Fruit fly (Drosophila melanogaster) whole organism, embryonic: Measurements from ENCODE around the gene Sld5.

ENCODE experiments used
- ATbp ChIP-seq: fragments of 200-800 bp; sonication (Bioruptor generic); optimal IDR thresholded peaks from 2 replicates; lab custom pipeline; 2017; ENCODE audit warnings: missing biosample characterization, mild to moderate bottlenecking, missing genetic modification characterization, missing genetic modification reagents
- Atf-2 ChIP-seq: fragments of 200-800 bp; sonication (Bioruptor generic); optimal IDR thresholded peaks from 2 replicates; lab custom pipeline; 2016; ENCODE audit warnings: missing biosample characterization, missing genetic modification characterization
- CG10366 ChIP-seq: fragments of 200-800 bp; sonication (Bioruptor generic); IDR thresholded peaks from 2 replicates; pipeline ENCODE4 v1.3.6; 2022; ENCODE audit warnings: missing biosample characterization, missing genetic modification characterization
- CG10543 ChIP-seq: fragments of 200-800 bp; sonication (Bioruptor generic); optimal IDR thresholded peaks from 3 replicates; lab custom pipeline; 2017; ENCODE audit warnings: missing biosample characterization, mild to moderate bottlenecking, missing genetic modification characterization, moderate library complexity
- CG12219 ChIP-seq: fragments of 200-800 bp; sonication (Bioruptor generic); optimal IDR thresholded peaks from 3 replicates; lab custom pipeline; 2018; ENCODE audit warnings: missing biosample characterization, mild to moderate bottlenecking, missing genetic modification characterization
- CG12299 ChIP-seq: fragments of 200-800 bp; sonication (Bioruptor generic); optimal IDR thresholded peaks from 2 replicates; lab custom pipeline; 2018; ENCODE audit warnings: missing biosample characterization, mild to moderate bottlenecking, missing genetic modification characterization
- CG13894 ChIP-seq: fragments of 200-800 bp; sonication (Bioruptor generic); optimal IDR thresholded peaks from 3 replicates; lab custom pipeline; 2018; ENCODE audit warnings: missing biosample characterization, mild to moderate bottlenecking, missing genetic modification characterization, moderate library complexity
- CG15073 ChIP-seq: fragments of 200-800 bp; sonication (Bioruptor generic); optimal IDR thresholded peaks from 2 replicates; lab custom pipeline; 2016; ENCODE audit warnings: missing biosample characterization, missing genetic modification characterization
- CG17359 ChIP-seq: fragments of 200-800 bp; sonication (Bioruptor generic); optimal IDR thresholded peaks from 3 replicates; lab custom pipeline; 2018; ENCODE audit warnings: missing biosample characterization, mild to moderate bottlenecking, missing genetic modification characterization, moderate library complexity
- CG17612 ChIP-seq: fragments of 200-800 bp; sonication (Bioruptor generic); IDR thresholded peaks from 2 replicates; pipeline ENCODE4 v1.3.6; 2022; ENCODE audit warnings: missing biosample characterization, missing genetic modification characterization
- CG1792 ChIP-seq: fragments of 200-800 bp; sonication (Bioruptor generic); optimal IDR thresholded peaks from 2 replicates; lab custom pipeline; 2016; ENCODE audit warnings: missing biosample characterization, missing genetic modification characterization
- CG18764 ChIP-seq: fragments of 200-800 bp; sonication (Bioruptor generic); optimal IDR thresholded peaks from 3 replicates; lab custom pipeline; 2016; ENCODE audit warnings: missing biosample characterization, missing genetic modification characterization
- CG2678 ChIP-seq: fragments of 200-800 bp; sonication (Bioruptor generic); optimal IDR thresholded peaks from 3 replicates; lab custom pipeline; 2019; ENCODE audit warnings: missing biosample characterization, mild to moderate bottlenecking, missing genetic modification characterization, moderate library complexity
- CG42726 ChIP-seq: fragments of 200-800 bp; sonication (Bioruptor generic); IDR thresholded peaks from 2 replicates; pipeline ENCODE4 v1.3.6; 2022; ENCODE audit warnings: missing biosample characterization, missing genetic modification characterization; ENCODE audit not compliant: partially characterized antibody
- CG4424 ChIP-seq: fragments of 200-800 bp; sonication (Bioruptor generic); optimal IDR thresholded peaks from 3 replicates; lab custom pipeline; 2016; ENCODE audit warnings: missing biosample characterization, missing genetic modification characterization
- CG7987 ChIP-seq: fragments of 200-800 bp; sonication (Bioruptor generic); optimal IDR thresholded peaks from 2 replicates; lab custom pipeline; 2018; ENCODE audit warnings: missing biosample characterization, mild to moderate bottlenecking, missing genetic modification characterization, moderate library complexity
- CG9609 ChIP-seq: fragments of 200-800 bp; sonication (Bioruptor generic); optimal IDR thresholded peaks from 3 replicates; lab custom pipeline; 2016; ENCODE audit warnings: missing biosample characterization, missing genetic modification characterization
- Dip3 ChIP-seq: fragments of 200-800 bp; sonication (Bioruptor generic); optimal IDR thresholded peaks from 3 replicates; lab custom pipeline; 2016; ENCODE audit warnings: missing biosample characterization, missing genetic modification characterization
- HLH54F ChIP-seq: fragments of 200-800 bp; sonication (Bioruptor generic); optimal IDR thresholded peaks from 3 replicates; lab custom pipeline; 2016; ENCODE audit warnings: missing biosample characterization, missing genetic modification characterization
- Mrtf ChIP-seq: fragments of 200-800 bp; sonication (Bioruptor generic); IDR thresholded peaks from 3 replicates; pipeline ENCODE4 v1.3.6; 2022; ENCODE audit warnings: missing biosample characterization, missing genetic modification characterization
- Nf-YB ChIP-seq: fragments of 200-800 bp; sonication (Bioruptor generic); optimal IDR thresholded peaks from 3 replicates; lab custom pipeline; 2019; ENCODE audit warnings: missing biosample characterization, mild to moderate bottlenecking, missing genetic modification characterization, moderate library complexity
- Optix ChIP-seq: fragments of 200-800 bp; sonication (Bioruptor generic); IDR thresholded peaks from 3 replicates; pipeline ENCODE4 v1.3.6; 2022; ENCODE audit warnings: missing biosample characterization, missing genetic modification characterization
- Sox100B ChIP-seq: fragments of 200-800 bp; sonication (Bioruptor generic); optimal IDR thresholded peaks from 3 replicates; lab custom pipeline; 2018; ENCODE audit warnings: missing biosample characterization, mild to moderate bottlenecking, missing genetic modification characterization
- Ssrp ChIP-seq: fragments of 200-800 bp; sonication (Bioruptor generic); optimal IDR thresholded peaks from 2 replicates; lab custom pipeline; 2018; ENCODE audit warnings: missing biosample characterization, mild to moderate bottlenecking, missing genetic modification characterization, moderate library complexity
- Stat92E ChIP-seq, 3 experiments: fragments of >200 bp in 2 of 3; fragments of 200-800 bp in 1 of 3; sonication (Bioruptor generic) in 1 of 3; optimal IDR thresholded peaks; 2 replicates each; lab custom pipeline; 2017 to 2019; ENCODE audit warnings: missing biosample characterization in 3 of 3, missing genetic modification characterization in 3 of 3, mild to moderate bottlenecking in 1 of 3, moderate library complexity in 1 of 3
- Taf1 ChIP-seq: fragments of 200-800 bp; sonication (Bioruptor generic); IDR thresholded peaks from 2 replicates; pipeline ENCODE4 v1.3.6; 2022; ENCODE audit warnings: missing biosample characterization, missing genetic modification characterization
- Tbp ChIP-seq: fragments of >200 bp; optimal IDR thresholded peaks from 2 replicates; lab custom pipeline; 2018; ENCODE audit warnings: missing biosample characterization, missing genetic modification characterization
- Xbp1 ChIP-seq: fragments of 200-800 bp; sonication (Bioruptor generic); optimal IDR thresholded peaks from 3 replicates; lab custom pipeline; 2016; ENCODE audit warnings: missing biosample characterization, mild to moderate bottlenecking, missing genetic modification characterization
- abd-A ChIP-seq: fragments of 200-800 bp; sonication (Bioruptor generic); optimal IDR thresholded peaks from 3 replicates; lab custom pipeline; 2019; ENCODE audit warnings: missing biosample characterization, mild to moderate bottlenecking, missing genetic modification characterization, moderate library complexity
- ac ChIP-seq: fragments of 200-800 bp; sonication (Bioruptor generic); optimal IDR thresholded peaks from 3 replicates; lab custom pipeline; 2017; ENCODE audit warnings: missing biosample characterization, mild to moderate bottlenecking, missing genetic modification characterization
- al ChIP-seq: fragments of 200-800 bp; sonication (Bioruptor generic); IDR thresholded peaks from 2 replicates; pipeline ENCODE4 v1.3.6; 2022; ENCODE audit warnings: missing biosample characterization, missing genetic modification characterization
- aop ChIP-seq: fragments of 200-800 bp; sonication (Bioruptor generic); IDR thresholded peaks from 2 replicates; pipeline ENCODE4 v1.3.6; 2022; ENCODE audit warnings: missing biosample characterization, missing genetic modification characterization
- az2 ChIP-seq: fragments of 200-800 bp; sonication (Bioruptor generic); optimal IDR thresholded peaks from 3 replicates; lab custom pipeline; 2016; ENCODE audit warnings: missing biosample characterization, missing genetic modification characterization
- dmrt11E ChIP-seq: fragments of 200-800 bp; sonication (Bioruptor generic); optimal IDR thresholded peaks from 3 replicates; lab custom pipeline; 2018; ENCODE audit warnings: missing biosample characterization, mild to moderate bottlenecking, missing genetic modification characterization, moderate library complexity
- dysf ChIP-seq: fragments of 200-800 bp; sonication (Bioruptor generic); IDR thresholded peaks from 3 replicates; pipeline ENCODE4 v1.3.6; 2022; ENCODE audit warnings: missing biosample characterization, missing genetic modification characterization
- ems ChIP-seq: fragments of 200-800 bp; sonication (Bioruptor generic); optimal IDR thresholded peaks from 3 replicates; lab custom pipeline; 2016; ENCODE audit warnings: missing biosample characterization, missing genetic modification characterization
- ewg ChIP-seq: fragments of 200-800 bp; sonication (Bioruptor generic); optimal IDR thresholded peaks from 3 replicates; lab custom pipeline; 2017; ENCODE audit warnings: mild to moderate bottlenecking, missing biosample characterization, missing genetic modification reagents, missing genetic modification characterization
- exex ChIP-seq: fragments of 200-800 bp; sonication (Bioruptor generic); optimal IDR thresholded peaks from 4 replicates; lab custom pipeline; 2018; ENCODE audit warnings: missing biosample characterization, mild to moderate bottlenecking, missing genetic modification characterization, moderate library complexity
- fru ChIP-seq: fragments of >200 bp; optimal IDR thresholded peaks from 2 replicates; lab custom pipeline; 2017
- jumu ChIP-seq: fragments of 200-800 bp; sonication (Bioruptor generic); optimal IDR thresholded peaks from 3 replicates; lab custom pipeline; 2016; ENCODE audit warnings: missing biosample characterization, missing genetic modification characterization
- klu ChIP-seq: fragments of 200-800 bp; sonication (Bioruptor generic); IDR thresholded peaks from 2 replicates; pipeline ENCODE4 v1.3.6; 2022; ENCODE audit warnings: missing biosample characterization, missing genetic modification characterization
- nmo ChIP-seq: fragments of 200-800 bp; sonication (Bioruptor generic); optimal IDR thresholded peaks from 2 replicates; lab custom pipeline; 2018; ENCODE audit warnings: missing biosample characterization, mild to moderate bottlenecking, missing genetic modification characterization, moderate library complexity
- pfk ChIP-seq: fragments of 200-800 bp; sonication (Bioruptor generic); optimal IDR thresholded peaks from 2 replicates; lab custom pipeline; 2018; ENCODE audit warnings: missing biosample characterization, mild to moderate bottlenecking, missing genetic modification characterization, moderate library complexity
- pzg ChIP-seq: fragments of 200-800 bp; sonication (Bioruptor generic); optimal IDR thresholded peaks from 3 replicates; lab custom pipeline; 2018; ENCODE audit warnings: missing biosample characterization, mild to moderate bottlenecking, missing genetic modification characterization, moderate library complexity
- ranshi ChIP-seq: fragments of 200-800 bp; sonication (Bioruptor generic); IDR thresholded peaks from 2 replicates; pipeline ENCODE4 v1.3.6; 2022; ENCODE audit warnings: missing biosample characterization, missing genetic modification characterization
- scrt ChIP-seq: fragments of 200-800 bp; sonication (Bioruptor generic); optimal IDR thresholded peaks from 2 replicates; lab custom pipeline; 2018; ENCODE audit warnings: missing biosample characterization, mild to moderate bottlenecking, missing genetic modification characterization, moderate library complexity
- sim ChIP-seq: fragments of 200-800 bp; sonication (Bioruptor generic); IDR thresholded peaks from 2 replicates; pipeline ENCODE4 v1.3.6; 2022; ENCODE audit warnings: missing biosample characterization, missing genetic modification characterization
- sob ChIP-seq: fragments of 200-800 bp; sonication (Bioruptor generic); IDR thresholded peaks from 2 replicates; pipeline ENCODE4 v1.3.6; 2022; ENCODE audit warnings: missing biosample characterization, missing genetic modification characterization
- stc ChIP-seq: fragments of 200-800 bp; sonication (Bioruptor generic); IDR thresholded peaks from 2 replicates; pipeline ENCODE4 v1.3.6; 2022; ENCODE audit warnings: missing biosample characterization, missing genetic modification characterization
- twi ChIP-seq: fragments of 200-800 bp; optimal IDR thresholded peaks from 2 replicates; lab custom pipeline; 2019; ENCODE audit warnings: missing biosample characterization, mild to moderate bottlenecking, missing genetic modification characterization, moderate library complexity

The Sld5 gene

DNA sequence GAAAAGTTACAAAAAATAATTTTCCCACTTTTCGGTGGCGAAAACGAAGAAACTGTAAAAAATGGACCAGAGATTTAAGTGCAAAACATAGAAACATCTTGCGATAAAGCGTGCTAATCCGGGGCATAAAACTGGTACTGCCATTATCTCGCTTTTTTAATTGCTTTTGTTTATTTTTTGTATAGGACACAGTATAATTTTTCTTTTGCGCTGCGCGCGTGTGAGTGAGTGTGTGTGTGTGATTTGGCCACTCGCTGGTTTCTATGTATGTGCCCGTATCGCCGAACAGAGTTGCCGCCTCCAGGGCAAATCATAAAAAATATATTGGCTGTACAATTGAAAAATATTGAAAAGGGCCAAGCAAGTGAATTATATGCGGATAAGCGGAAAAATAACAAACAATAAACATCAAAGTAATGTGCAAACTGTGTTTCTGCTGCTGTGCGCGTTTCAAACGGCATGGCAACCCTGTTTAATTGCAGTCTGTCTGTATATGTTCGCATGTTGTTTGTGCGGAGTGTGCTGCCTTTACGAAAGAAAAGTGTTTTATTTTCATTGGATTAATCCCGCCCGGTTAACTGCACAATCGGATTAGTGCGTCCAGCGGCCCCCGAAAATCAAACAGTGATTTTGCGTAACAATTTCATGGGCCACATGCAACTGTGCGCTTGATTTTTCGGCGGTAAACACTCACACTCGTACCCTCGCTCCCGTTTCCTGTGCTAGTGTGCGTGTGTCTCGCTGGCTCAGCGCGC, 14.0 kb downstream of the Sld5 start (continued):
- peak; percentile 96 for TF ChIP-seq sob (GFP tag; lab: Robert Waterston, UW)
- peak; percentile 98 for TF ChIP-seq Xbp1 (GFP tag; lab: Kevin White, UChicago)
- TF ChIP-seq az2 (GFP tag; lab: Kevin White, UChicago), result peak; percentile 97
- TF ChIP-seq Sox100B (GFP tag; lab: Kevin White, UChicago), result peak; percentile 90
- peak; percentile 96 for TF ChIP-seq ranshi (GFP tag; lab: Robert Waterston, UW)
- TF ChIP-seq CG18764 (GFP tag; lab: Kevin White, UChicago), result peak; percentile 96
- peak; percentile 97 for TF ChIP-seq HLH54F (GFP tag; lab: Kevin White, UChicago)
- peak; percentile 97 for TF ChIP-seq CG4424 (GFP tag; lab: Kevin White, UChicago)
- TF ChIP-seq CG10543 (GFP tag; lab: Kevin White, UChicago), result peak; percentile 93
- TF ChIP-seq dmrt11E (tag; lab: Kevin White, UChicago), result peak; percentile 93
- peak; percentile 96 for TF ChIP-seq CG2678 (tag; lab: Kevin White, UChicago)
- peak; percentile 33 for TF ChIP-seq pzg (GFP tag; lab: Kevin White, UChicago)
- peak in 1 of 3 experiments; percentile 59 for TF ChIP-seq Stat92E (GFP tag; optimal IDR thresholded peaks at IDR 0.05; lab: Kevin White, UChicago)
- no peak for TF ChIP-seq CG42726 (GFP tag; lab: Robert Waterston, UW)
- peak; percentile 95 for TF ChIP-seq ATbp
- peak; percentile 77 for TF ChIP-seq CG12299 (tag; lab: Kevin White, UChicago)
- TF ChIP-seq CG13894, result no peak
- peak; percentile 94 for TF ChIP-seq al (GFP tag; lab: Robert Waterston, UW)
- no peak for TF ChIP-seq Tbp (GFP tag; lab: Kevin White, UChicago)
- peak; percentile 85 for TF ChIP-seq CG7987 (GFP tag; lab: Kevin White, UChicago)
- peak; percentile 97 for TF ChIP-seq jumu (GFP tag; lab: Kevin White, UChicago)
- peak; percentile 51 for TF ChIP-seq fru (lab: Kevin White, UChicago)
- peak; percentile 91 for TF ChIP-seq scrt (GFP tag; lab: Kevin White, UChicago)
- TF ChIP-seq nmo (GFP tag; lab: Kevin White, UChicago), result peak; percentile 96
- peak; percentile 96 for TF ChIP-seq CG17612
- peak; percentile 97 for TF ChIP-seq CG10366
- TF ChIP-seq sim, result peak; percentile 95
- peak; percentile 97 for TF ChIP-seq stc (GFP tag; lab: Robert Waterston, UW)
- peak; percentile 98 for TF ChIP-seq Atf-2
- TF ChIP-seq ac (GFP tag; lab: Kevin White, UChicago), result peak; percentile 86
- TF ChIP-seq CG15073 (GFP tag; lab: Kevin White, UChicago), result peak; percentile 83
- peak; percentile 74 for TF ChIP-seq exex (tag; lab: Kevin White, UChicago)
- TF ChIP-seq aop, result peak; percentile 92
- peak; percentile 96 for TF ChIP-seq Ssrp (tag; lab: Kevin White, UChicago)
- TF ChIP-seq ewg (GFP tag; lab: Kevin White, UChicago), result peak; percentile 93
- TF ChIP-seq Mrtf (GFP tag; lab: Robert Waterston, UW), result peak; percentile 96
- peak; percentile 96 for TF ChIP-seq CG12219
- peak; percentile 97 for TF ChIP-seq Dip3 (GFP tag; lab: Kevin White, UChicago)
- peak; percentile 91 for TF ChIP-seq Taf1 (GFP tag; lab: Robert Waterston, UW)
- peak; percentile 83 for TF ChIP-seq twi (tag; lab: Kevin White, UChicago)
- TF ChIP-seq CG1792 (GFP tag; lab: Kevin White, UChicago), result peak; percentile 95
- peak; percentile 97 for TF ChIP-seq CG9609 (GFP tag; lab: Kevin White, UChicago)
- peak; percentile 9 for TF ChIP-seq pfk (GFP tag; lab: Kevin White, UChicago)
- peak; percentile 96 for TF ChIP-seq ems
- TF ChIP-seq Nf-YB, result peak; percentile 81
- TF ChIP-seq dysf (GFP tag; lab: Robert Waterston, UW), result peak; percentile 99
- TF ChIP-seq abd-A (tag; lab: Kevin White, UChicago), result peak; percentile 94
- peak; percentile 96 for TF ChIP-seq CG17359 (tag; lab: Kevin White, UChicago)
- peak; percentile 97 for TF ChIP-seq Optix (GFP tag; lab: Robert Waterston, UW)
- peak; percentile 92 for TF ChIP-seq klu (GFP tag; lab: Robert Waterston, UW)
